Worm (Caenorhabditis elegans) whole organism, young adult: ENCODE measurements around the gene utp-20.

Experiments
- madf-10 ChIP-seq: sonication (generic microtip); optimal IDR thresholded peaks from 2 replicates; lab custom pipeline; 2016; ENCODE audit warnings: mild to moderate bottlenecking, missing genetic modification characterization, missing compliant biosample characterization
- pha-4 ChIP-seq: fragments of 150-350 bp; sonication (generic microtip); optimal IDR thresholded peaks from 2 replicates; lab custom pipeline; 2014; ENCODE audit warnings: missing biosample characterization, missing genetic modification reagents, missing genetic modification characterization

DNA sequence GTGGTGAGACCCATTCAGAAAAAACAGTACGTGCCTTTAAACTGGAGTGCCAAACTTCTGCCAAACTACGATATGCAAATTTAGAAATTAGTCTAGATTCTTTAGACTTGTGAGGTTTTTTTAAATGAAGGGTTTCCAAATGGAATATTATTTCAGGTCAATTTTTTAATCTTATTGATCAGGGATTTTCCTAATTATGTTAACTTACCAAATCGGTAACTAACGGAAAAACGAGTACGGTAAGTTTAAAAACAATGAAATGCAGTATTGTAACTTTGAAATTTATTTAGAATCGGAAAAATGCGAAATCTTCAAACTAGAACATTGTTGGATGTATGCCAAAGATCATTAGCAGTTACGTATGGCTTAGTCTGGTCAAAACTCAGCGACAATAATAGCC, 19.9 kb upstream of the utp-20 start, which contains the start of gene C56E6.7:
- TF ChIP-seq madf-10 (tag; lab: Kevin White, UChicago), result no peak
- no peak for TF ChIP-seq pha-4 (tag; lab: Kevin White, UChicago)
